Fruit fly (Drosophila melanogaster) whole organism, embryonic: Measurements from ENCODE around the gene rasp.

Experiments
- Ada2b ChIP-seq: fragments of 200-800 bp; sonication (Bioruptor generic); IDR thresholded peaks from 2 replicates; pipeline ENCODE4 v1.3.6; 2022; ENCODE audit warnings: missing biosample characterization, missing genetic modification characterization
- Atf3 ChIP-seq: fragments of 200-800 bp; sonication (Bioruptor generic); optimal IDR thresholded peaks from 3 replicates; lab custom pipeline; 2016; ENCODE audit warnings: missing biosample characterization, missing genetic modification characterization
- B-H1 ChIP-seq: fragments of 200-800 bp; sonication (Bioruptor generic); IDR thresholded peaks from 3 replicates; pipeline ENCODE4 v1.3.6; 2022; ENCODE audit warnings: missing biosample characterization, missing genetic modification characterization
- CG11456 ChIP-seq: fragments of 200-800 bp; sonication (Bioruptor generic); IDR thresholded peaks from 3 replicates; pipeline ENCODE4 v1.3.6; 2022; ENCODE audit warnings: missing biosample characterization, missing genetic modification characterization
- CG12391 ChIP-seq: fragments of 200-800 bp; sonication (Bioruptor generic); optimal IDR thresholded peaks from 3 replicates; lab custom pipeline; 2018; ENCODE audit warnings: missing biosample characterization, mild to moderate bottlenecking, missing genetic modification characterization, moderate library complexity
- CG13894 ChIP-seq: fragments of 200-800 bp; sonication (Bioruptor generic); optimal IDR thresholded peaks from 3 replicates; lab custom pipeline; 2018; ENCODE audit warnings: missing biosample characterization, mild to moderate bottlenecking, missing genetic modification characterization, moderate library complexity
- CG14441 ChIP-seq: fragments of 200-800 bp; sonication (Bioruptor generic); IDR thresholded peaks from 2 replicates; pipeline ENCODE4 v1.3.6; 2022; ENCODE audit warnings: missing biosample characterization, missing genetic modification characterization
- CG16779 ChIP-seq: fragments of 200-800 bp; sonication (Bioruptor generic); IDR thresholded peaks from 2 replicates; pipeline ENCODE4 v1.3.6; 2022; ENCODE audit warnings: missing biosample characterization, missing genetic modification characterization
- CG17568 ChIP-seq: fragments of 200-800 bp; sonication (Bioruptor generic); optimal IDR thresholded peaks from 2 replicates; lab custom pipeline; 2018; ENCODE audit warnings: missing biosample characterization, mild to moderate bottlenecking, missing genetic modification characterization, moderate library complexity
- CG18599 ChIP-seq: fragments of 200-800 bp; sonication (Bioruptor generic); optimal IDR thresholded peaks from 3 replicates; lab custom pipeline; 2017; ENCODE audit warnings: missing biosample characterization, missing genetic modification characterization, mild to moderate bottlenecking, moderate library complexity, missing genetic modification reagents
- CG18619 ChIP-seq: fragments of 200-800 bp; sonication (Bioruptor generic); optimal IDR thresholded peaks from 3 replicates; lab custom pipeline; 2017; ENCODE audit warnings: missing biosample characterization, mild to moderate bottlenecking, missing genetic modification characterization
- CG2120 ChIP-seq: fragments of 200-800 bp; sonication (Bioruptor generic); optimal IDR thresholded peaks from 3 replicates; lab custom pipeline; 2016; ENCODE audit warnings: missing biosample characterization, missing genetic modification characterization
- CG30020 ChIP-seq: fragments of 200-800 bp; optimal IDR thresholded peaks from 2 replicates; lab custom pipeline; 2019; ENCODE audit warnings: missing biosample characterization, mild to moderate bottlenecking, missing genetic modification characterization, moderate library complexity
- CG31224 ChIP-seq: fragments of 200-800 bp; sonication (Bioruptor generic); IDR thresholded peaks from 2 replicates; pipeline ENCODE4 v1.3.6; 2022; ENCODE audit warnings: missing biosample characterization, missing genetic modification characterization
- CG5180 ChIP-seq: fragments of 200-800 bp; sonication (Bioruptor generic); optimal IDR thresholded peaks from 3 replicates; lab custom pipeline; 2017; ENCODE audit warnings: missing biosample characterization, missing genetic modification characterization, mild to moderate bottlenecking, moderate library complexity, missing genetic modification reagents
- CG5953 ChIP-seq: fragments of 200-800 bp; sonication (Bioruptor generic); IDR thresholded peaks from 2 replicates; pipeline ENCODE4 v1.3.6; 2022; ENCODE audit warnings: missing biosample characterization, missing genetic modification characterization
- CG6272 ChIP-seq: fragments of 200-800 bp; sonication (Bioruptor generic); IDR thresholded peaks from 2 replicates; pipeline ENCODE4 v1.3.6; 2022; ENCODE audit warnings: missing biosample characterization, missing genetic modification characterization
- CG7271 ChIP-seq: fragments of 200-800 bp; sonication (Bioruptor generic); optimal IDR thresholded peaks from 2 replicates; lab custom pipeline; 2018; ENCODE audit warnings: missing biosample characterization, mild to moderate bottlenecking, missing genetic modification characterization, moderate library complexity
- CG7556 ChIP-seq: fragments of 200-800 bp; sonication (Bioruptor generic); optimal IDR thresholded peaks from 2 replicates; lab custom pipeline; 2017; ENCODE audit warnings: missing biosample characterization, mild to moderate bottlenecking, missing genetic modification characterization
- CoRest ChIP-seq: fragments of 200-800 bp; sonication (Bioruptor generic); optimal IDR thresholded peaks from 3 replicates; lab custom pipeline; 2018; ENCODE audit warnings: missing biosample characterization, mild to moderate bottlenecking, missing genetic modification characterization, moderate library complexity
- D19A ChIP-seq: fragments of 200-800 bp; optimal IDR thresholded peaks from 3 replicates; lab custom pipeline; 2019; ENCODE audit warnings: missing biosample characterization, mild to moderate bottlenecking, missing genetic modification characterization, moderate library complexity
- Dll ChIP-seq: fragments of 200-800 bp; sonication (Bioruptor generic); IDR thresholded peaks from 4 replicates; pipeline ENCODE4 v1.3.6; 2022; ENCODE audit warnings: missing biosample characterization, missing genetic modification characterization; ENCODE audit not compliant: partially characterized antibody
- E2f1 ChIP-seq: fragments of 200-800 bp; sonication (Bioruptor generic); IDR thresholded peaks from 2 replicates; pipeline ENCODE4 v1.3.6; 2022; ENCODE audit warnings: missing biosample characterization, missing genetic modification characterization
- HHEX ChIP-seq: fragments of 200-800 bp; sonication (Bioruptor generic); optimal IDR thresholded peaks from 3 replicates; lab custom pipeline; 2017; ENCODE audit warnings: missing biosample characterization, mild to moderate bottlenecking, missing genetic modification characterization, missing genetic modification reagents
- Jarid2 ChIP-seq: fragments of 200-800 bp; sonication (Bioruptor generic); optimal IDR thresholded peaks from 3 replicates; lab custom pipeline; 2017; ENCODE audit warnings: mild to moderate bottlenecking, missing biosample characterization, missing genetic modification reagents, missing genetic modification characterization
- Oaz ChIP-seq: fragments of 200-800 bp; sonication (Bioruptor generic); IDR thresholded peaks from 2 replicates; pipeline ENCODE4 v1.3.6; 2022; ENCODE audit warnings: missing biosample characterization, missing genetic modification characterization
- Stat92E ChIP-seq, 3 experiments: fragments of >200 bp in 2 of 3; fragments of 200-800 bp in 1 of 3; sonication (Bioruptor generic) in 1 of 3; optimal IDR thresholded peaks; 2 replicates each; lab custom pipeline; 2017 to 2019; ENCODE audit warnings: missing biosample characterization in 3 of 3, missing genetic modification characterization in 3 of 3, mild to moderate bottlenecking in 1 of 3, moderate library complexity in 1 of 3
- bab2 ChIP-seq: fragments of 200-800 bp; sonication (Bioruptor generic); optimal IDR thresholded peaks from 2 replicates; lab custom pipeline; 2016; ENCODE audit warnings: missing biosample characterization, missing genetic modification characterization
- cato ChIP-seq: fragments of 200-800 bp; sonication (Bioruptor generic); optimal IDR thresholded peaks from 2 replicates; lab custom pipeline; 2016; ENCODE audit warnings: missing biosample characterization, missing genetic modification characterization, borderline replicate concordance
- chm ChIP-seq: fragments of 200-800 bp; sonication (Bioruptor generic); IDR thresholded peaks from 2 replicates; pipeline ENCODE4 v1.3.6; 2022; ENCODE audit warnings: missing biosample characterization, missing genetic modification characterization
- danr ChIP-seq: fragments of 200-800 bp; sonication (Bioruptor generic); IDR thresholded peaks from 2 replicates; pipeline ENCODE4 v1.3.6; 2022; ENCODE audit warnings: missing biosample characterization, missing genetic modification characterization
- dmrt11E ChIP-seq: fragments of 200-800 bp; sonication (Bioruptor generic); optimal IDR thresholded peaks from 3 replicates; lab custom pipeline; 2018; ENCODE audit warnings: missing biosample characterization, mild to moderate bottlenecking, missing genetic modification characterization, moderate library complexity
- dysf ChIP-seq: fragments of 200-800 bp; sonication (Bioruptor generic); IDR thresholded peaks from 3 replicates; pipeline ENCODE4 v1.3.6; 2022; ENCODE audit warnings: missing biosample characterization, missing genetic modification characterization
- emc ChIP-seq: fragments of 200-800 bp; sonication (Bioruptor generic); optimal IDR thresholded peaks from 2 replicates; lab custom pipeline; 2016; ENCODE audit warnings: missing biosample characterization, missing genetic modification characterization
- ems ChIP-seq: fragments of 200-800 bp; sonication (Bioruptor generic); optimal IDR thresholded peaks from 3 replicates; lab custom pipeline; 2016; ENCODE audit warnings: missing biosample characterization, missing genetic modification characterization
- ewg ChIP-seq: fragments of 200-800 bp; sonication (Bioruptor generic); optimal IDR thresholded peaks from 3 replicates; lab custom pipeline; 2017; ENCODE audit warnings: mild to moderate bottlenecking, missing biosample characterization, missing genetic modification reagents, missing genetic modification characterization
- jing ChIP-seq: fragments of 200-800 bp; sonication (Bioruptor generic); optimal IDR thresholded peaks from 2 replicates; lab custom pipeline; 2018; ENCODE audit warnings: missing biosample characterization, mild to moderate bottlenecking, missing genetic modification characterization
- nerfin-1 ChIP-seq: fragments of 200-800 bp; sonication (Bioruptor generic); optimal IDR thresholded peaks from 3 replicates; lab custom pipeline; 2019; ENCODE audit warnings: missing biosample characterization, mild to moderate bottlenecking, missing genetic modification characterization, moderate library complexity
- nerfin-2 ChIP-seq: fragments of 200-800 bp; sonication (Bioruptor generic); IDR thresholded peaks from 2 replicates; pipeline ENCODE4 v1.3.6; 2022; ENCODE audit warnings: missing biosample characterization, missing genetic modification characterization; ENCODE audit not compliant: partially characterized antibody
- odd ChIP-seq: fragments of 200-800 bp; sonication (Bioruptor generic); optimal IDR thresholded peaks from 2 replicates; lab custom pipeline; 2017; ENCODE audit warnings: missing biosample characterization, mild to moderate bottlenecking, missing genetic modification characterization
- pfk ChIP-seq: fragments of 200-800 bp; sonication (Bioruptor generic); optimal IDR thresholded peaks from 2 replicates; lab custom pipeline; 2018; ENCODE audit warnings: missing biosample characterization, mild to moderate bottlenecking, missing genetic modification characterization, moderate library complexity
- psq ChIP-seq: fragments of 200-800 bp; sonication (Bioruptor generic); optimal IDR thresholded peaks from 2 replicates; lab custom pipeline; 2017; ENCODE audit warnings: missing biosample characterization, missing genetic modification characterization
- ranshi ChIP-seq: fragments of 200-800 bp; sonication (Bioruptor generic); IDR thresholded peaks from 2 replicates; pipeline ENCODE4 v1.3.6; 2022; ENCODE audit warnings: missing biosample characterization, missing genetic modification characterization
- shn ChIP-seq: fragments of 200-800 bp; sonication (Bioruptor generic); optimal IDR thresholded peaks from 3 replicates; lab custom pipeline; 2016; ENCODE audit warnings: missing biosample characterization, missing genetic modification characterization
- slou ChIP-seq: fragments of 200-800 bp; sonication (Bioruptor generic); optimal IDR thresholded peaks from 3 replicates; lab custom pipeline; 2016; ENCODE audit warnings: missing biosample characterization, missing genetic modification characterization
- slp2 ChIP-seq: fragments of 200-800 bp; sonication (Bioruptor generic); optimal IDR thresholded peaks from 2 replicates; lab custom pipeline; 2016; ENCODE audit warnings: missing biosample characterization, missing genetic modification characterization
- sob ChIP-seq: fragments of 200-800 bp; sonication (Bioruptor generic); IDR thresholded peaks from 2 replicates; pipeline ENCODE4 v1.3.6; 2022; ENCODE audit warnings: missing biosample characterization, missing genetic modification characterization
- vfl ChIP-seq: fragments of 200-800 bp; sonication (Bioruptor generic); optimal IDR thresholded peaks from 2 replicates; lab custom pipeline; 2016; ENCODE audit warnings: missing biosample characterization, missing genetic modification characterization
- yki ChIP-seq: fragments of >200 bp; optimal IDR thresholded peaks from 3 replicates; lab custom pipeline; 2018
- z ChIP-seq: fragments of 200-800 bp; sonication (Bioruptor generic); IDR thresholded peaks from 3 replicates; pipeline ENCODE4 v1.3.6; 2022; ENCODE audit warnings: missing biosample characterization, missing genetic modification characterization
- zen2 ChIP-seq: fragments of 200-800 bp; sonication (Bioruptor generic); IDR thresholded peaks from 3 replicates; pipeline ENCODE4 v1.3.6; 2022; ENCODE audit warnings: missing biosample characterization, missing genetic modification characterization; ENCODE audit not compliant: partially characterized antibody

rasp gene

DNA sequence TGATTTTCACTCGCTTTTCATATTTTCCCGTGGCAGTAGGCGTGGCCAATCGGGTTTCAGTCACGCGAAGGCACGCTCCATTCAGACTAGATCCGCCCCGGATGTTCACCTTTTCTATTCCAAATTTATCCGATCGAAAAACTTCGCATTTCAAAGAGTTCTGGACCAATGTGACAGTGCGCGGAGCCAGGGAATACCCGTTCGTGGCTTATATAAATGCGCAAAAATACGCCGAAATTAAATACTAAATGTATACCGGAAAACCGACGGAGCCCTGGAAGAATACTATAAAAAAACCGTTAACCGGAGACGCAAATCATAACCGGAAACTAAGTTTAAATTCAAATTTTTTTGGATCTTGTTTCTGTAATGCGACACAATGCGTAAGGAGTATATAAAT, 34.4 kb upstream of the rasp start, which contains the start of gene promL (continued):
- TF ChIP-seq dysf: peak; percentile 64; the same call in 2 of the 3 replicates
- TF ChIP-seq dmrt11E (tag; lab: Kevin White, UChicago): peak; percentile 40
- no peak for TF ChIP-seq CG16779
- TF ChIP-seq CG2120 (GFP tag; lab: Kevin White, UChicago): peak; percentile 14
- TF ChIP-seq ems (GFP tag; lab: Kevin White, UChicago): peak; percentile 66
- no peak for TF ChIP-seq psq (GFP tag; lab: Kevin White, UChicago)
- TF ChIP-seq CG17568: peak; percentile 74
- TF ChIP-seq Ada2b (GFP tag; lab: Robert Waterston, UW): peak; percentile 29; the same call in 1 of the 2 replicates
- TF ChIP-seq HHEX (GFP tag; lab: Kevin White, UChicago): peak; percentile 69
- no peak for TF ChIP-seq B-H1 (GFP tag; lab: Robert Waterston, UW)
- TF ChIP-seq vfl (GFP tag; lab: Kevin White, UChicago): no peak
- peak; percentile 47; the same call in 1 of the 2 replicates for TF ChIP-seq sob (GFP tag; lab: Robert Waterston, UW)
- no peak for TF ChIP-seq CG6272 (GFP tag; lab: Robert Waterston, UW)
- peak; percentile 27 for TF ChIP-seq CG5180 (GFP tag; lab: Kevin White, UChicago)
- TF ChIP-seq bab2: peak; percentile 20
- no peak for TF ChIP-seq danr (GFP tag; lab: Robert Waterston, UW)
- peak; percentile 73 for TF ChIP-seq CG13894 (tag; lab: Kevin White, UChicago)
- peak; percentile 86 for TF ChIP-seq CoRest (tag; lab: Kevin White, UChicago)
- TF ChIP-seq z (GFP tag; lab: Robert Waterston, UW): no peak
- no peak for TF ChIP-seq zen2 (GFP tag; lab: Robert Waterston, UW)
- TF ChIP-seq cato (GFP tag; lab: Kevin White, UChicago): no peak
- TF ChIP-seq CG31224 (GFP tag; lab: Robert Waterston, UW): no peak
- no peak for TF ChIP-seq Oaz
- no peak for TF ChIP-seq yki (lab: Kevin White, UChicago)
- no peak for TF ChIP-seq CG5953
- peak; percentile 71 for TF ChIP-seq CG18599 (GFP tag; lab: Kevin White, UChicago)
- TF ChIP-seq ewg: peak; percentile 48
- peak in 1 of 3 experiments; percentile 86 for TF ChIP-seq Stat92E (GFP tag; optimal IDR thresholded peaks at IDR 0.05; lab: Kevin White, UChicago)
- TF ChIP-seq E2f1 (GFP tag; lab: Robert Waterston, UW): no peak
- no peak for TF ChIP-seq nerfin-2 (GFP tag; lab: Robert Waterston, UW)
- no peak for TF ChIP-seq jing (GFP tag; lab: Kevin White, UChicago)
- peak; percentile 53 for TF ChIP-seq D19A (tag; lab: Kevin White, UChicago)
- peak; percentile 19 for TF ChIP-seq odd
- no peak; the same call in 1 of the 2 replicates for TF ChIP-seq chm (GFP tag; lab: Robert Waterston, UW)
- TF ChIP-seq CG18619: peak; percentile 64
- peak; percentile 4 for TF ChIP-seq emc (GFP tag; lab: Kevin White, UChicago)
- peak; percentile 8 for TF ChIP-seq shn (GFP tag; lab: Kevin White, UChicago)
- TF ChIP-seq Dll (GFP tag; lab: Robert Waterston, UW): no peak
- peak; percentile 57 for TF ChIP-seq nerfin-1 (tag; lab: Kevin White, UChicago)
- TF ChIP-seq pfk (GFP tag; lab: Kevin White, UChicago): no peak
- TF ChIP-seq CG12391: peak; percentile 63
- no peak for TF ChIP-seq slou (GFP tag; lab: Kevin White, UChicago)
- peak; percentile 18 for TF ChIP-seq Atf3 (GFP tag; lab: Kevin White, UChicago)
- peak; percentile 77 for TF ChIP-seq Jarid2 (GFP tag; lab: Kevin White, UChicago)
- peak; percentile 26 for TF ChIP-seq CG7271 (tag; lab: Kevin White, UChicago)
- peak; percentile 50 for TF ChIP-seq slp2 (GFP tag; lab: Kevin White, UChicago)
- TF ChIP-seq CG14441 (GFP tag; lab: Robert Waterston, UW): no peak
- TF ChIP-seq ranshi: no peak; the same call in 1 of the 2 replicates
- TF ChIP-seq CG11456: no peak
- TF ChIP-seq CG30020 (tag; lab: Kevin White, UChicago): peak; percentile 46
- TF ChIP-seq CG7556 (GFP tag; lab: Kevin White, UChicago): peak; percentile 43
